Comparison of ENCODE assay signal across 1 worm cellular context in genomic region chrV:6784853-6785492, ce11.
A peak's percentile ranks its signal among the peaks of the same experiment; 100 is the strongest.
TF ChIP-seq lines count a peak whose summit lies in the region.

spn-4 (minus strand) TSS chrV:6784903.
spe-39 (plus strand) TSS chrV:6785451.

TF ChIP-seq in whole organism, L1 larva, 84 proteins besides CTCF, POLR2A, EP300 and RAD21 (continued from another document):
- TF ChIP-seq fkh-8 (tag; optimal IDR thresholded peaks at IDR 0.05; lab: Kevin White, UChicago) (peak; percentile 29), ceh-8 (GFP tag; optimal IDR thresholded peaks at IDR 0.05; lab: Kevin White, UChicago) (peak; percentile 53), hpl-2 (GFP tag; optimal IDR thresholded peaks at IDR 0.05; lab: Kevin White, UChicago) (peak; percentile 81), elt-3 (tag; optimal IDR thresholded peaks at IDR 0.05; lab: Kevin White, UChicago) (peak in 2 of 6 experiments; percentile 42 to 55), zag-1 (tag; optimal IDR thresholded peaks at IDR 0.05; lab: Kevin White, UChicago) (no peak), blmp-1 (tag; optimal IDR thresholded peaks at IDR 0.05; lab: Kevin White, UChicago) (peak; percentile 66), nhr-85 (tag; lab: Kevin White, UChicago) (peak; percentile 89), unc-130 (tag; optimal IDR thresholded peaks at IDR 0.05; lab: Kevin White, UChicago) (peak; percentile 95), mep-1 (tag; optimal IDR thresholded peaks at IDR 0.05; lab: Kevin White, UChicago) (peak; percentile 81), lin-14 (GFP tag; optimal IDR thresholded peaks at IDR 0.05; lab: Kevin White, UChicago) (peak; percentile 68), nhr-20 (tag; optimal IDR thresholded peaks at IDR 0.05; lab: Kevin White, UChicago) (peak; percentile 84), zip-4 (GFP tag; optimal IDR thresholded peaks at IDR 0.05; lab: Kevin White, UChicago) (no peak), ztf-11 (tag; optimal IDR thresholded peaks at IDR 0.05; lab: Kevin White, UChicago) (peak in 1 of 2 experiments; percentile 72), vab-15 (tag; optimal IDR thresholded peaks at IDR 0.05; lab: Kevin White, UChicago) (no peak), hlh-17 (GFP tag; optimal IDR thresholded peaks at IDR 0.05; lab: Kevin White, UChicago; ENCODE audit: borderline replicate concordance) (no peak), jun-1 (tag; optimal IDR thresholded peaks at IDR 0.05; lab: Kevin White, UChicago) (peak; percentile 61), unc-30 (tag; optimal IDR thresholded peaks at IDR 0.05; lab: Kevin White, UChicago) (no peak), ets-5 (GFP tag; IDR thresholded peaks at IDR 0.05; lab: Robert Waterston, UW) (no peak), dsc-1 (tag; optimal IDR thresholded peaks at IDR 0.05; lab: Kevin White, UChicago) (peak; percentile 84), ceh-88 (GFP tag; IDR thresholded peaks at IDR 0.05; lab: Robert Waterston, UW) (no peak), nhr-90 (tag; optimal IDR thresholded peaks at IDR 0.05; lab: Kevin White, UChicago; ENCODE audit: poor library complexity) (peak; percentile 81), nhr-77 (tag; optimal IDR thresholded peaks at IDR 0.05; lab: Kevin White, UChicago) (no peak), pag-3 (tag; optimal IDR thresholded peaks at IDR 0.05; lab: Kevin White, UChicago; ENCODE audit: borderline replicate concordance, insufficient read depth) (no peak)
